Worm (Caenorhabditis elegans): ENCODE data around the gene bath-47.

ce11 chrII:1610630-1611029 is 9.0 kb downstream of the bath-47 start, which contains the start of gene fbxa-163:
- TF ChIP-seq ets-7 (tag; optimal IDR thresholded peaks at IDR 0.05), result no peak
- TF ChIP-seq B0310.2 (tag; optimal IDR thresholded peaks at IDR 0.05), result no peak
- TF ChIP-seq ama-1 (optimal IDR thresholded peaks at IDR 0.05), result no peak
- TF ChIP-seq sea-1 (GFP tag; conservative IDR thresholded peaks at IDR 0.05), result no peak
- no peak for TF ChIP-seq hnd-1 (tag; optimal IDR thresholded peaks at IDR 0.05)
- TF ChIP-seq flt-1 (GFP tag; IDR thresholded peaks at IDR 0.05), result no peak
- no peak for TF ChIP-seq pes-1 (GFP tag; IDR thresholded peaks at IDR 0.05)
- TF ChIP-seq ceh-13 (GFP tag; optimal IDR thresholded peaks at IDR 0.05), result no peak
- TF ChIP-seq hmbx-1 (tag; optimal IDR thresholded peaks at IDR 0.05), result no peak
- no peak for TF ChIP-seq scrt-1 (GFP tag; IDR thresholded peaks at IDR 0.05)
- no peak for TF ChIP-seq F13C5.2 (tag; optimal IDR thresholded peaks at IDR 0.05)
- TF ChIP-seq tbx-11 (GFP tag; IDR thresholded peaks at IDR 0.05), result no peak
- TF ChIP-seq ceh-36 (tag; optimal IDR thresholded peaks at IDR 0.05), result no peak

Measured in whole organism, early embryonic.